Worm (Caenorhabditis elegans): Measurements from ENCODE around the gene C53B7.3.

ce11 chrX:6822552-6822951, 22.0 kb upstream of the C53B7.3 start:
- TF ChIP-seq him-1 (tag; optimal IDR thresholded peaks at IDR 0.05) (no peak), W03F9.2 (tag; optimal IDR thresholded peaks at IDR 0.05) (no peak), dao-5 (tag; optimal IDR thresholded peaks at IDR 0.05) (no peak)
